Worm (Caenorhabditis elegans) whole organism, young adult: ENCODE results near the gene F07A11.4.

Source experiments
- dpl-1 ChIP-seq: fragments of 150-350 bp; optimal IDR thresholded peaks from 2 replicates; lab custom pipeline; 2014; ENCODE audit warnings: missing biosample characterization, missing genetic modification reagents, missing genetic modification characterization
- let-607 ChIP-seq, 2 experiments: fragments of 200-800 bp in 1 of 2; sonication (Bioruptor generic) in 1 of 2; sonication (generic microtip) in 1 of 2; optimal IDR thresholded peaks; 2 replicates each; lab custom pipeline; 2016 to 2018; ENCODE audit warnings: mild to moderate bottlenecking in 2 of 2, missing compliant biosample characterization in 2 of 2, missing genetic modification characterization in 2 of 2, moderate library complexity in 2 of 2, missing genotype in 1 of 2

DNA sequence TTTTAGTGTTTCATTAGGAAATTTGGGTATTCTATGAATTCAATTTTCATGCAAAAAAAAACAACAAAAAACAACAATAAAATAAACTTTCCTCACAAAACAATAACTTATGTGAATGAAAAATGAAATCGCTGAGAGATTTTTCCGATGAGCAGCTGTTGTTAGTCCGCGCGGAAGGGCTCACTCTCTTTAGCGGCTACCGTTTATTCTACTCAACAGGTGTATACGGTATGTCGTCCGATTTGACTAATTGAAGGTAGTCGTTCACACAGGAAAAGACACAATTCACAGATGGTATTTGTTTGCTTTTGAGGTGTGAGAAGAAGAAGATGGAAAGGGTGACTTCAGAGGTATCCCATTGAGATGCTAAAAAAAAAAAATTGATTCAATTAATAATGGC is 32.1 kb upstream of the F07A11.4 start:
- no peak for TF ChIP-seq let-607 (tag; optimal IDR thresholded peaks at IDR 0.05; lab: Kevin White, UChicago)
- no peak for TF ChIP-seq dpl-1
